Worm (Caenorhabditis elegans): ENCODE data around the gene C25D7.5.

Gene C25D7.5

ce11 chrV:15071015-15071810 is 18.8 kb downstream of the C25D7.5 start, which contains the start of gene unc-76:
TSS of gene unc-76 (plus strand) at chrV:15071760.
- TF ChIP-seq athp-1 (tag; optimal IDR thresholded peaks at IDR 0.05) = no peak
- no peak for TF ChIP-seq F57A8.1 (GFP tag; optimal IDR thresholded peaks at IDR 0.05)
- TF ChIP-seq madf-10 (tag; optimal IDR thresholded peaks at IDR 0.05) = peak; percentile 20
- TF ChIP-seq somi-1 (GFP tag; optimal IDR thresholded peaks at IDR 0.05) = no peak
- no peak for TF ChIP-seq F10E7.11 (tag; optimal IDR thresholded peaks at IDR 0.05)
- 0 out of 2 replicates have a peak, but pooled peaks have one; percentile 15 for TF ChIP-seq egrh-3 (GFP tag; IDR thresholded peaks at IDR 0.05)
- TF ChIP-seq aptf-3 (GFP tag; IDR thresholded peaks at IDR 0.05) = no peak
- no peak for TF ChIP-seq nfyb-1 (GFP tag; IDR thresholded peaks at IDR 0.05)
- TF ChIP-seq K12H6.12 (tag; optimal IDR thresholded peaks at IDR 0.05) = peak; percentile 89
- TF ChIP-seq lag-1 (GFP tag; IDR thresholded peaks at IDR 0.05) = no peak
- peak; percentile 51 for TF ChIP-seq mcd-1 (GFP tag; IDR thresholded peaks at IDR 0.05)
- TF ChIP-seq xnd-1 (tag; optimal IDR thresholded peaks at IDR 0.05) = no peak
- TF ChIP-seq hmg-1.2 (GFP tag; IDR thresholded peaks at IDR 0.05) = peak; percentile 69
- TF ChIP-seq nhr-120 (GFP tag; IDR thresholded peaks at IDR 0.05) = no peak
- TF ChIP-seq bed-1 (GFP tag; IDR thresholded peaks at IDR 0.05) = no peak
- no peak for TF ChIP-seq ztf-3 (GFP tag; optimal IDR thresholded peaks at IDR 0.05)
- no peak for TF ChIP-seq D2030.7 (GFP tag; IDR thresholded peaks at IDR 0.05)
- no peak for TF ChIP-seq nhr-80 (tag; optimal IDR thresholded peaks at IDR 0.05)
- no peak for TF ChIP-seq nhr-179 (tag; optimal IDR thresholded peaks at IDR 0.05)
- TF ChIP-seq ama-1 (optimal IDR thresholded peaks at IDR 0.05) = no peak
- no peak for TF ChIP-seq ama-1 (GFP tag; optimal IDR thresholded peaks at IDR 0.05)
- TF ChIP-seq tbp1 (GFP tag; optimal IDR thresholded peaks at IDR 0.05) = peak; percentile 10
- TF ChIP-seq egl-44 (GFP tag; IDR thresholded peaks at IDR 0.05) = no peak
- TF ChIP-seq ztf-18 (tag; optimal IDR thresholded peaks at IDR 0.05) = peak; percentile 29
- TF ChIP-seq attf-5 (GFP tag; optimal IDR thresholded peaks at IDR 0.05) = peak; percentile 38
- TF ChIP-seq B0261.1 (tag; optimal IDR thresholded peaks at IDR 0.05) = no peak
- no peak for TF ChIP-seq Y67H2A.10 (GFP tag; conservative IDR thresholded peaks at IDR 0.05)
- TF ChIP-seq cebp-1 (GFP tag; IDR thresholded peaks at IDR 0.05) = no peak
- TF ChIP-seq cebp-1 (tag; optimal IDR thresholded peaks at IDR 0.05) = peak; percentile 67
- TF ChIP-seq ceh-27 (GFP tag; optimal IDR thresholded peaks at IDR 0.05) = peak; percentile 13
- TF ChIP-seq T26A5.8 (tag; optimal IDR thresholded peaks at IDR 0.05) = no peak
- TF ChIP-seq rcor-1 (GFP tag; IDR thresholded peaks at IDR 0.05) = no peak
- no peak for TF ChIP-seq let-607 (tag; optimal IDR thresholded peaks at IDR 0.05)
- peak; percentile 56; the same call in 1 of the 2 replicates for TF ChIP-seq K11D2.4 (GFP tag; IDR thresholded peaks at IDR 0.05)
- TF ChIP-seq ceh-100 (GFP tag; IDR thresholded peaks at IDR 0.05) = no peak
- TF ChIP-seq hlh-12 (tag; optimal IDR thresholded peaks at IDR 0.05) = no peak
- TF ChIP-seq lin-40 (tag; optimal IDR thresholded peaks at IDR 0.05) = peak; percentile 76
- no peak for TF ChIP-seq F22D6.2 (tag; optimal IDR thresholded peaks at IDR 0.05)
- no peak for TF ChIP-seq tbx-9 (tag; optimal IDR thresholded peaks at IDR 0.05; ENCODE audit: borderline replicate concordance)
- TF ChIP-seq snpc-4 (GFP tag; optimal IDR thresholded peaks at IDR 0.05) = no peak
- TF ChIP-seq snpc-4 (tag; optimal IDR thresholded peaks at IDR 0.05) = peak in 2 of 4 experiments; percentile 34 to 55
- no peak for TF ChIP-seq dox-1 (GFP tag; IDR thresholded peaks at IDR 0.05)
- peak; percentile 53; the same call in 1 of the 2 replicates for TF ChIP-seq zfh-2 (GFP tag; conservative IDR thresholded peaks at IDR 0.05)
- no peak for TF ChIP-seq cebp-2 (GFP tag; IDR thresholded peaks at IDR 0.05)
- peak; percentile 39; the same call in 1 of the 2 replicates for TF ChIP-seq B0336.3 (GFP tag; IDR thresholded peaks at IDR 0.05)

Measured in whole organism, young adult.